Fruit fly (Drosophila melanogaster) whole organism, wandering third instar larva: ENCODE measurements around the gene beat-Vb.

ENCODE experiments used
- Abd-B ChIP-seq: fragments of >200 bp; optimal IDR thresholded peaks from 2 replicates; lab custom pipeline; 2017; ENCODE audit warnings: missing biosample characterization, missing genetic modification characterization
- CG32264 ChIP-seq: fragments of 200-800 bp; sonication (Bioruptor generic); optimal IDR thresholded peaks from 2 replicates; lab custom pipeline; 2016; ENCODE audit warnings: missing biosample characterization, missing genetic modification characterization
- CG9705 ChIP-seq: fragments of 200-800 bp; sonication (Bioruptor generic); optimal IDR thresholded peaks from 2 replicates; lab custom pipeline; 2018; ENCODE audit warnings: missing biosample characterization, mild to moderate bottlenecking, missing genetic modification characterization
- CrebA ChIP-seq: fragments of 200-800 bp; sonication (Bioruptor generic); optimal IDR thresholded peaks from 2 replicates; lab custom pipeline; 2016; ENCODE audit warnings: missing biosample characterization, mild to moderate bottlenecking, missing genetic modification characterization, borderline replicate concordance
- Dfd ChIP-seq: fragments of >200 bp; optimal IDR thresholded peaks from 2 replicates; lab custom pipeline; 2017; ENCODE audit warnings: missing biosample characterization, missing genetic modification characterization
- Dif ChIP-seq: fragments of 200-275, 200-300 bp; sonication (Bioruptor generic); optimal IDR thresholded peaks from 2 replicates; lab custom pipeline; 2018; ENCODE audit warnings: missing biosample characterization, missing genetic modification characterization; ENCODE audit not compliant: partially characterized antibody
- GATAd ChIP-seq: sonication (Bioruptor generic); optimal IDR thresholded peaks from 2 replicates; lab custom pipeline; 2016; ENCODE audit warnings: missing biosample characterization, missing genetic modification characterization
- HLH106 ChIP-seq: fragments of 200-800 bp; optimal IDR thresholded peaks from 3 replicates; lab custom pipeline; 2019; ENCODE audit warnings: missing biosample characterization, mild to moderate bottlenecking, missing genetic modification characterization, moderate library complexity
- Hnf4 ChIP-seq: fragments of 200-800 bp; sonication (Bioruptor generic); optimal IDR thresholded peaks from 2 replicates; lab custom pipeline; 2016; ENCODE audit warnings: missing biosample characterization, mild to moderate bottlenecking, missing genetic modification characterization
- Hr78 ChIP-seq: fragments of >200 bp; optimal IDR thresholded peaks from 2 replicates; lab custom pipeline; 2017; ENCODE audit warnings: missing biosample characterization, missing genetic modification characterization
- Hr83 ChIP-seq: fragments of 200-300 bp; sonication (Bioruptor generic); optimal IDR thresholded peaks from 2 replicates; lab custom pipeline; 2016; ENCODE audit warnings: missing biosample characterization, mild to moderate bottlenecking, missing genetic modification characterization, moderate library complexity; ENCODE audit not compliant: poor library complexity, severe bottlenecking
- Jra ChIP-seq: sonication (Bioruptor generic); optimal IDR thresholded peaks from 2 replicates; lab custom pipeline; 2016; ENCODE audit warnings: missing biosample characterization, missing genetic modification characterization
- Mio ChIP-seq: sonication (Bioruptor generic); optimal IDR thresholded peaks from 2 replicates; lab custom pipeline; 2016; ENCODE audit warnings: missing biosample characterization, missing genetic modification characterization
- Myc ChIP-seq: fragments of >200 bp; optimal IDR thresholded peaks from 2 replicates; lab custom pipeline; 2017
- N ChIP-seq: fragments of >200 bp; optimal IDR thresholded peaks from 2 replicates; lab custom pipeline; 2018; ENCODE audit warnings: missing biosample characterization, missing external identifiers, missing genetic modification characterization
- OdsH ChIP-seq: fragments of 200-800 bp; sonication (Bioruptor generic); optimal IDR thresholded peaks from 2 replicates; lab custom pipeline; 2016; ENCODE audit warnings: missing biosample characterization, mild to moderate bottlenecking, missing genetic modification characterization
- Rel ChIP-seq, 2 experiments: fragments of 200-800 bp; sonication (Bioruptor generic) in 1 of 2; optimal IDR thresholded peaks; 2 replicates in 1 of 2; 3 replicates in 1 of 2; lab custom pipeline; 2016 to 2019; ENCODE audit warnings: mild to moderate bottlenecking in 2 of 2, missing biosample characterization in 2 of 2, missing genetic modification characterization in 2 of 2, moderate library complexity in 1 of 2
- Sp1 ChIP-seq: fragments of 200-800 bp; sonication (Bioruptor generic); optimal IDR thresholded peaks from 3 replicates; lab custom pipeline; 2019; ENCODE audit warnings: missing biosample characterization, mild to moderate bottlenecking, missing genetic modification characterization, moderate library complexity
- Vsx2 ChIP-seq: fragments of 200-300, 225-300 bp; sonication (Bioruptor generic); optimal IDR thresholded peaks from 2 replicates; lab custom pipeline; 2018; ENCODE audit warnings: missing biosample characterization, missing genetic modification characterization; ENCODE audit not compliant: partially characterized antibody
- br ChIP-seq: fragments of 200-800 bp; sonication (Bioruptor generic); optimal IDR thresholded peaks from 2 replicates; lab custom pipeline; 2016; ENCODE audit warnings: missing biosample characterization, missing genetic modification characterization
- brk ChIP-seq: fragments of 200-800 bp; sonication (Bioruptor generic); optimal IDR thresholded peaks from 2 replicates; lab custom pipeline; 2016; ENCODE audit warnings: missing biosample characterization, mild to moderate bottlenecking, missing genetic modification characterization
- dl ChIP-seq, 2 experiments: fragments of 175-275, 200-275 bp in 1 of 2; fragments of 200-275 bp in 1 of 2; sonication (Bioruptor generic); optimal IDR thresholded peaks; lab custom pipeline; 2018; ENCODE audit warnings: mild to moderate bottlenecking in 2 of 2, missing biosample characterization in 2 of 2, missing genetic modification characterization in 2 of 2, moderate library complexity in 2 of 2; ENCODE audit not compliant: partially characterized antibody in 2 of 2, insufficient read depth in 1 of 2
- dmrt93B ChIP-seq: fragments of 200-800 bp; sonication (Bioruptor generic); optimal IDR thresholded peaks from 2 replicates; lab custom pipeline; 2018; ENCODE audit warnings: missing biosample characterization, mild to moderate bottlenecking, missing genetic modification characterization
- dsf ChIP-seq: sonication (Bioruptor generic); optimal IDR thresholded peaks from 2 replicates; lab custom pipeline; 2016; ENCODE audit warnings: missing biosample characterization, missing genetic modification characterization, borderline replicate concordance
- ey ChIP-seq: fragments of 200-800 bp; sonication (Bioruptor generic); optimal IDR thresholded peaks from 2 replicates; lab custom pipeline; 2016; ENCODE audit warnings: missing biosample characterization, missing genetic modification characterization
- foxo ChIP-seq, 2 experiments: fragments of 200-800 bp; sonication (Bioruptor generic); optimal IDR thresholded peaks; 2 replicates in 1 of 2; 3 replicates in 1 of 2; lab custom pipeline; 2016 to 2017; ENCODE audit warnings: missing biosample characterization in 2 of 2, missing genetic modification characterization in 2 of 2
- fru ChIP-seq: fragments of 200-800 bp; sonication (Bioruptor generic); optimal IDR thresholded peaks from 3 replicates; lab custom pipeline; 2016; ENCODE audit warnings: missing biosample characterization, mild to moderate bottlenecking, missing genetic modification characterization
- h ChIP-seq: fragments of 200-800 bp; sonication (Bioruptor generic); optimal IDR thresholded peaks from 3 replicates; lab custom pipeline; 2016; ENCODE audit warnings: missing biosample characterization, mild to moderate bottlenecking, missing genetic modification characterization
- jim ChIP-seq: fragments of 175-275, 200-325 bp; sonication (Bioruptor generic); optimal IDR thresholded peaks from 2 replicates; lab custom pipeline; 2016; ENCODE audit warnings: missing biosample characterization, mild to moderate bottlenecking, missing genetic modification characterization
- lola ChIP-seq: fragments of >200 bp; optimal IDR thresholded peaks from 2 replicates; lab custom pipeline; 2017; ENCODE audit warnings: missing biosample characterization, missing genetic modification characterization
- pan ChIP-seq: fragments of >200 bp; optimal IDR thresholded peaks from 2 replicates; lab custom pipeline; 2017
- psq ChIP-seq: fragments of 200-800 bp; sonication (Bioruptor generic); optimal IDR thresholded peaks from 3 replicates; lab custom pipeline; 2017; ENCODE audit warnings: missing biosample characterization, mild to moderate bottlenecking, missing genetic modification characterization, moderate library complexity
- rgr ChIP-seq: fragments of 200-800 bp; sonication (Bioruptor generic); optimal IDR thresholded peaks from 3 replicates; lab custom pipeline; 2016; ENCODE audit warnings: missing biosample characterization, mild to moderate bottlenecking, missing genetic modification characterization
- sage ChIP-seq: fragments of 200-800 bp; sonication (Bioruptor generic); optimal IDR thresholded peaks from 2 replicates; lab custom pipeline; 2016; ENCODE audit warnings: missing biosample characterization, mild to moderate bottlenecking, missing genetic modification characterization
- sv ChIP-seq: fragments of 200-800 bp; sonication (Bioruptor generic); optimal IDR thresholded peaks from 3 replicates; lab custom pipeline; 2016; ENCODE audit warnings: missing biosample characterization, missing genetic modification characterization
- tai ChIP-seq: sonication (Bioruptor generic); optimal IDR thresholded peaks from 2 replicates; lab custom pipeline; 2016; ENCODE audit warnings: missing biosample characterization, missing genetic modification characterization
- usp ChIP-seq: fragments of >200 bp; optimal IDR thresholded peaks from 2 replicates; lab custom pipeline; 2017; ENCODE audit warnings: missing biosample characterization, missing genetic modification characterization
- woc ChIP-seq: sonication (Bioruptor generic); optimal IDR thresholded peaks from 2 replicates; lab custom pipeline; 2016; ENCODE audit warnings: missing biosample characterization, mild to moderate bottlenecking, missing genetic modification characterization

Gene beat-Vb

dm6 chr3R:12975223-12975622 is 59.4 kb downstream of the beat-Vb start:
- TF ChIP-seq Dfd (GFP tag; lab: Kevin White, UChicago) (peak; percentile 95), dmrt93B (GFP tag; lab: Kevin White, UChicago) (no peak)

dm6 chr3R:12977371-12978050 is 61.7 kb downstream of the beat-Vb start, which contains the start of the genes CG7381 and CG7091:
Gene CG7381, minus strand, starts transcription at chr3R:12977471.
Gene CG7091, plus strand, starts transcription at chr3R:12978000.
- TF ChIP-seq woc (GFP tag; lab: Kevin White, UChicago) (no peak), Mio (GFP tag; lab: Kevin White, UChicago) (no peak), Dfd (GFP tag; lab: Kevin White, UChicago) (no peak), usp (GFP tag; lab: Kevin White, UChicago) (no peak), Hr78 (GFP tag; lab: Kevin White, UChicago) (no peak), psq (GFP tag; lab: Kevin White, UChicago) (no peak), CG9705 (GFP tag; lab: Kevin White, UChicago) (no peak), foxo (GFP tag; optimal IDR thresholded peaks at IDR 0.05; lab: Kevin White, UChicago) (no peak), CG32264 (GFP tag; lab: Kevin White, UChicago) (no peak), Hr83 (GFP tag; lab: Kevin White, UChicago) (no peak), Abd-B (GFP tag; lab: Kevin White, UChicago) (no peak), Dif (GFP tag; lab: Kevin White, UChicago) (no peak), jim (GFP tag; lab: Kevin White, UChicago) (no peak), N (GFP tag; lab: Kevin White, UChicago) (no peak)

dm6 chr3R:12980628-12981219 is 64.9 kb downstream of the beat-Vb start, which contains the start of gene Paip2:
Gene Paip2, plus strand, starts transcription at chr3R:12980792.
- TF ChIP-seq GATAd (GFP tag; lab: Kevin White, UChicago) (no peak), OdsH (GFP tag; lab: Kevin White, UChicago) (no peak), Hr83 (GFP tag; lab: Kevin White, UChicago) (no peak), fru (no peak), CrebA (no peak), usp (GFP tag; lab: Kevin White, UChicago) (no peak), sv (GFP tag; lab: Kevin White, UChicago) (no peak), CG32264 (GFP tag; lab: Kevin White, UChicago) (no peak), sage (GFP tag; lab: Kevin White, UChicago) (no peak), rgr (GFP tag; lab: Kevin White, UChicago) (peak; percentile 14), Abd-B (GFP tag; lab: Kevin White, UChicago) (no peak), CG9705 (GFP tag; lab: Kevin White, UChicago) (no peak), N (GFP tag; lab: Kevin White, UChicago) (no peak), HLH106 (no peak), Rel (GFP tag; optimal IDR thresholded peaks at IDR 0.05; lab: Kevin White, UChicago) (no peak), Rel (tag; optimal IDR thresholded peaks at IDR 0.05; lab: Kevin White, UChicago) (peak; percentile 46), h (peak; percentile 26), woc (GFP tag; lab: Kevin White, UChicago) (no peak), Hr78 (GFP tag; lab: Kevin White, UChicago) (no peak), pan (no peak), foxo (GFP tag; optimal IDR thresholded peaks at IDR 0.05; lab: Kevin White, UChicago) (no peak), dl (GFP tag; optimal IDR thresholded peaks at IDR 0.05; lab: Kevin White, UChicago; ENCODE audit: insufficient read depth in 1 of 2, partially characterized antibody in 2 of 2) (no peak), dmrt93B (GFP tag; lab: Kevin White, UChicago) (no peak), Dfd (GFP tag; lab: Kevin White, UChicago) (no peak), Myc (lab: Kevin White, UChicago) (peak; percentile 26), br (GFP tag; lab: Kevin White, UChicago) (no peak), dsf (no peak), brk (peak; percentile 51), jim (GFP tag; lab: Kevin White, UChicago) (no peak), Mio (GFP tag; lab: Kevin White, UChicago) (no peak), lola (no peak), ey (GFP tag; lab: Kevin White, UChicago) (no peak), Dif (GFP tag; lab: Kevin White, UChicago) (no peak), tai (GFP tag; lab: Kevin White, UChicago) (peak; percentile 24), Hnf4 (peak; percentile 32), Jra (GFP tag; lab: Kevin White, UChicago) (peak; percentile 19), Sp1 (GFP tag; lab: Kevin White, UChicago) (peak; percentile 0), Vsx2 (no peak), psq (GFP tag; lab: Kevin White, UChicago) (peak; percentile 20)
